Fruit fly (Drosophila melanogaster): ENCODE measurements around the gene CG18789.
A peak's percentile ranks its signal among the peaks of the same experiment; 100 is the strongest.

Gene CG18789

DNA sequence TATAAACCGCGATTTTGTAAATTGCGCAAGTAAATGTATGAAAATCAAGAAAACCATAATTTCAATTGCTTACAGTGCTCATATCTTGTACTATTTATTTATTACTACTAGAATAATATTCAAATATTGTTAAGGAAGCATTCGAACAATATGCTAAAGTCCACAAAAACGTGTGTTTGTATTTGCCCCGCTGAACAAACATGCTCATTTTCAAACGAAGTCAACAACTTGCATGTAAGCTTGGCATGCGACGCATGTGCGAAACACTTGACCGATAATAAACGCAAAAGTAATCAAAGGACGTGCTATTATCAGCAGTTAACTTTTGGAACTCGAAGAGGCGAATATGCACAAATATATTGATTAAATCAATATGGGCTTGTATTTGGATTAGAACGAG is 26.0 kb upstream of the CG18789 start (continued):
- no peak for TF ChIP-seq Nf-YA (GFP tag; IDR thresholded peaks at IDR 0.05)
- peak; percentile 18 for TF ChIP-seq pho (GFP tag; optimal IDR thresholded peaks at IDR 0.05)
- TF ChIP-seq ap (GFP tag; IDR thresholded peaks at IDR 0.05), result no peak
- TF ChIP-seq CG12391 (tag; optimal IDR thresholded peaks at IDR 0.05), result peak; percentile 65
- peak; percentile 11; the same call in 1 of the 3 replicates for TF ChIP-seq B-H1 (GFP tag; IDR thresholded peaks at IDR 0.05)
- TF ChIP-seq salm (tag; optimal IDR thresholded peaks at IDR 0.05), result peak; percentile 9
- TF ChIP-seq cad (GFP tag; optimal IDR thresholded peaks at IDR 0.05), result no peak
- peak; percentile 47 for TF ChIP-seq CG6683 (GFP tag; optimal IDR thresholded peaks at IDR 0.05)
- peak; percentile 82 for TF ChIP-seq gsb-n (tag; optimal IDR thresholded peaks at IDR 0.05)
- TF ChIP-seq schlank (tag; optimal IDR thresholded peaks at IDR 0.05), result peak; percentile 75
- no peak for TF ChIP-seq pnt (GFP tag; optimal IDR thresholded peaks at IDR 0.05)
- TF ChIP-seq Trl (optimal IDR thresholded peaks at IDR 0.05), result no peak
- TF ChIP-seq Trl (GFP tag; optimal IDR thresholded peaks at IDR 0.05), result peak; percentile 61
- TF ChIP-seq br (optimal IDR thresholded peaks at IDR 0.05), result no peak
- TF ChIP-seq sna (GFP tag; IDR thresholded peaks at IDR 0.05; ENCODE audit: partially characterized antibody), result no peak
- TF ChIP-seq Fer3 (tag; optimal IDR thresholded peaks at IDR 0.05), result peak; percentile 73
- no peak for TF ChIP-seq zen2 (GFP tag; IDR thresholded peaks at IDR 0.05; ENCODE audit: partially characterized antibody)
- TF ChIP-seq CG1647 (GFP tag; optimal IDR thresholded peaks at IDR 0.05), result peak; percentile 33
- peak; percentile 54 for TF ChIP-seq CG12219 (GFP tag; optimal IDR thresholded peaks at IDR 0.05)
- no peak for TF ChIP-seq CG7963 (GFP tag; IDR thresholded peaks at IDR 0.05; ENCODE audit: partially characterized antibody)
- no peak for TF ChIP-seq mld (GFP tag; IDR thresholded peaks at IDR 0.05; ENCODE audit: partially characterized antibody)
- TF ChIP-seq dmrt99B (tag; optimal IDR thresholded peaks at IDR 0.05), result no peak
- TF ChIP-seq CG11456 (GFP tag; IDR thresholded peaks at IDR 0.05), result no peak
- TF ChIP-seq vvl (GFP tag; IDR thresholded peaks at IDR 0.05), result peak; percentile 45
- TF ChIP-seq ac (GFP tag; optimal IDR thresholded peaks at IDR 0.05), result peak; percentile 8
- TF ChIP-seq gro (GFP tag; optimal IDR thresholded peaks at IDR 0.05), result peak; percentile 25
- no peak for TF ChIP-seq pum (GFP tag; optimal IDR thresholded peaks at IDR 0.05)
- peak; percentile 46 for TF ChIP-seq psq (GFP tag; optimal IDR thresholded peaks at IDR 0.05)
- TF ChIP-seq Mrtf (GFP tag; IDR thresholded peaks at IDR 0.05), result no peak
- peak; percentile 59 for TF ChIP-seq ewg (GFP tag; optimal IDR thresholded peaks at IDR 0.05)
- TF ChIP-seq Lhr (GFP tag; optimal IDR thresholded peaks at IDR 0.05), result peak; percentile 33
- no peak for TF ChIP-seq hth (optimal IDR thresholded peaks at IDR 0.05)
- no peak for TF ChIP-seq CG14667 (GFP tag; IDR thresholded peaks at IDR 0.05)
- peak; percentile 83 for TF ChIP-seq Atf6 (GFP tag; IDR thresholded peaks at IDR 0.05)
- TF ChIP-seq D19A (tag; optimal IDR thresholded peaks at IDR 0.05), result peak; percentile 27
- TF ChIP-seq CG1529 (GFP tag; optimal IDR thresholded peaks at IDR 0.05), result peak; percentile 86
- no peak for TF ChIP-seq peb (GFP tag; IDR thresholded peaks at IDR 0.05)
- no peak for TF ChIP-seq Antp (GFP tag; optimal IDR thresholded peaks at IDR 0.05)
- TF ChIP-seq CG18619 (GFP tag; optimal IDR thresholded peaks at IDR 0.05), result peak; percentile 76
- TF ChIP-seq CG8478 (optimal IDR thresholded peaks at IDR 0.05), result no peak
- no peak for TF ChIP-seq cas (GFP tag; IDR thresholded peaks at IDR 0.05)
- TF ChIP-seq CG5953 (GFP tag; IDR thresholded peaks at IDR 0.05), result no peak
- TF ChIP-seq HLH3B (GFP tag; IDR thresholded peaks at IDR 0.05), result no peak; the same call in 1 of the 2 replicates
- TF ChIP-seq vfl (GFP tag; optimal IDR thresholded peaks at IDR 0.05), result no peak
- TF ChIP-seq CG9727 (GFP tag; optimal IDR thresholded peaks at IDR 0.05), result peak; percentile 36
- peak; percentile 63 for TF ChIP-seq CG15269 (tag; optimal IDR thresholded peaks at IDR 0.05)
- TF ChIP-seq sug (tag; optimal IDR thresholded peaks at IDR 0.05), result no peak
- no peak; the same call in 2 of the 3 replicates for TF ChIP-seq C15 (GFP tag; IDR thresholded peaks at IDR 0.05)
- peak; percentile 29 for TF ChIP-seq CG7271 (tag; optimal IDR thresholded peaks at IDR 0.05)
- peak; percentile 74; the same call in 1 of the 2 replicates for TF ChIP-seq Rfx (GFP tag; IDR thresholded peaks at IDR 0.05)
- peak; percentile 72 for TF ChIP-seq Xrp1 (GFP tag; IDR thresholded peaks at IDR 0.05)
- TF ChIP-seq Atf3 (GFP tag; optimal IDR thresholded peaks at IDR 0.05), result no peak
- TF ChIP-seq Kr (GFP tag; optimal IDR thresholded peaks at IDR 0.05), result no peak
